Worm (Caenorhabditis elegans): ENCODE data around the gene C49F5.13.

- TF ChIP-seq W03F9.2 (tag; optimal IDR thresholded peaks at IDR 0.05) (no peak), him-1 (tag; optimal IDR thresholded peaks at IDR 0.05) (no peak)
These were observed 40.4 kb upstream of the C49F5.13 start, which contains the start of gene Y62H9A.14 for ce11 chrX:11920723-11921283.

All from whole organism, L4/young adult.